Worm (Caenorhabditis elegans) whole organism, young adult: ENCODE measurements around the gene F53E4.1.

Source experiments
- C06A6.2 ChIP-seq: fragments of 200-800 bp; sonication (Bioruptor generic); conservative IDR thresholded peaks from 2 replicates; pipeline ENCODE4 v1.3.6; 2022; ENCODE audit warnings: missing genetic modification characterization, missing compliant biosample characterization
- F10E7.11 ChIP-seq: sonication (generic microtip); optimal IDR thresholded peaks from 2 replicates; lab custom pipeline; 2017; ENCODE audit warnings: mild to moderate bottlenecking, missing genetic modification characterization, moderate library complexity, missing compliant biosample characterization
- F23B12.7 ChIP-seq: sonication (generic microtip); optimal IDR thresholded peaks from 2 replicates; lab custom pipeline; 2017; ENCODE audit warnings: missing genetic modification characterization, mild to moderate bottlenecking, missing compliant biosample characterization, antibody characterized with exemption, moderate library complexity; ENCODE audit not compliant: insufficient read depth
- F37B4.10 ChIP-seq: fragments of 200-800 bp; sonication (Bioruptor generic); IDR thresholded peaks from 2 replicates; pipeline ENCODE4 v1.3.6; 2022; ENCODE audit warnings: missing genetic modification characterization, missing compliant biosample characterization
- F57A8.1 ChIP-seq: fragments of 200-800 bp; sonication (Bioruptor generic); optimal IDR thresholded peaks from 2 replicates; lab custom pipeline; 2018; ENCODE audit warnings: mild to moderate bottlenecking, missing genetic modification characterization, moderate library complexity, missing compliant biosample characterization
- K12H6.12 ChIP-seq: fragments of 200-800 bp; sonication (Bioruptor generic); optimal IDR thresholded peaks from 2 replicates; lab custom pipeline; 2018; ENCODE audit warnings: mild to moderate bottlenecking, missing genetic modification characterization, missing compliant biosample characterization
- T26A5.8 ChIP-seq: sonication (generic microtip); optimal IDR thresholded peaks from 2 replicates; lab custom pipeline; 2016; ENCODE audit warnings: missing genetic modification characterization, missing compliant biosample characterization
- Y56A3A.18 ChIP-seq: fragments of 200-800 bp; sonication (Bioruptor generic); IDR thresholded peaks from 2 replicates; pipeline ENCODE4 v1.3.6; 2022; ENCODE audit warnings: missing genetic modification reagents, missing genetic modification characterization, missing compliant biosample characterization
- Y67H2A.10 ChIP-seq: fragments of 200-800 bp; sonication (Bioruptor generic); conservative IDR thresholded peaks from 2 replicates; pipeline ENCODE4 v1.3.6; 2022; ENCODE audit warnings: missing genetic modification reagents, missing genetic modification characterization, missing compliant biosample characterization
- Y79H2A.3 ChIP-seq: fragments of 200-800 bp; sonication (Bioruptor generic); conservative IDR thresholded peaks from 2 replicates; pipeline ENCODE4 v1.3.6; 2022; ENCODE audit warnings: missing genetic modification reagents, missing genetic modification characterization, missing compliant biosample characterization
- akir-1 ChIP-seq: fragments of 200-800 bp; sonication (Bioruptor generic); optimal IDR thresholded peaks from 2 replicates; lab custom pipeline; 2018; ENCODE audit warnings: mild to moderate bottlenecking, missing genetic modification characterization, moderate library complexity, missing compliant biosample characterization
- aptf-2 ChIP-seq: fragments of 200-800 bp; sonication (Bioruptor generic); conservative IDR thresholded peaks from 2 replicates; pipeline ENCODE4 v1.3.6; 2022; ENCODE audit warnings: missing genetic modification reagents, missing genetic modification characterization, missing compliant biosample characterization
- athp-1 ChIP-seq: sonication (generic microtip); optimal IDR thresholded peaks from 2 replicates; lab custom pipeline; 2017; ENCODE audit warnings: mild to moderate bottlenecking, missing genetic modification characterization, missing compliant biosample characterization
- attf-3 ChIP-seq: fragments of 200-800 bp; sonication (Bioruptor generic); conservative IDR thresholded peaks from 2 replicates; pipeline ENCODE4 v1.3.6; 2022; ENCODE audit warnings: missing genetic modification reagents, missing genetic modification characterization, missing compliant biosample characterization
- cebp-1 ChIP-seq, 2 experiments: fragments of 200-800 bp in 1 of 2; sonication (Bioruptor generic) in 1 of 2; sonication (generic microtip) in 1 of 2; IDR thresholded peaks in 1 of 2; optimal IDR thresholded peaks in 1 of 2; 2 replicates each; pipeline versions ENCODE4 v1.3.6 to Lab custom; 2017 to 2022; ENCODE audit warnings: missing compliant biosample characterization in 2 of 2, missing genetic modification characterization in 2 of 2, mild to moderate bottlenecking in 1 of 2, missing genetic modification reagents in 1 of 2, moderate library complexity in 1 of 2
- ceh-100 ChIP-seq: fragments of 200-800 bp; sonication (Bioruptor generic); IDR thresholded peaks from 2 replicates; pipeline ENCODE4 v1.3.6; 2022; ENCODE audit warnings: missing genetic modification reagents, missing genetic modification characterization, missing compliant biosample characterization
- ceh-91 ChIP-seq: fragments of 200-800 bp; sonication (Bioruptor generic); IDR thresholded peaks from 2 replicates; pipeline ENCODE4 v1.3.6; 2022; ENCODE audit warnings: missing genetic modification reagents, missing genetic modification characterization, missing compliant biosample characterization
- dpl-1 ChIP-seq: fragments of 150-350 bp; optimal IDR thresholded peaks from 2 replicates; lab custom pipeline; 2014; ENCODE audit warnings: missing biosample characterization, missing genetic modification reagents, missing genetic modification characterization
- ekl-4 ChIP-seq: fragments of 200-800 bp; sonication (Bioruptor generic); IDR thresholded peaks from 2 replicates; pipeline ENCODE4 v1.3.6; 2022; ENCODE audit warnings: missing genetic modification reagents, missing genetic modification characterization, missing compliant biosample characterization
- fkh-3 ChIP-seq: sonication (generic microtip); optimal IDR thresholded peaks from 2 replicates; lab custom pipeline; 2016; ENCODE audit warnings: mild to moderate bottlenecking, missing genetic modification characterization, missing compliant biosample characterization
- hlh-12 ChIP-seq: sonication (generic microtip); optimal IDR thresholded peaks from 2 replicates; lab custom pipeline; 2016; ENCODE audit warnings: missing genetic modification characterization, missing compliant biosample characterization
- madf-6 ChIP-seq: fragments of 200-800 bp; sonication (Bioruptor generic); IDR thresholded peaks from 2 replicates; pipeline ENCODE4 v1.3.6; 2022; ENCODE audit warnings: missing genetic modification reagents, missing genetic modification characterization, missing compliant biosample characterization
- madf-8 ChIP-seq: fragments of 200-800 bp; sonication (Bioruptor generic); conservative IDR thresholded peaks from 2 replicates; pipeline ENCODE4 v1.3.6; 2022; ENCODE audit warnings: missing genetic modification reagents, missing genetic modification characterization, missing compliant biosample characterization
- mes-4 ChIP-seq: sonication (generic microtip); optimal IDR thresholded peaks from 2 replicates; lab custom pipeline; 2016; ENCODE audit warnings: missing genotype, missing genetic modification characterization, missing compliant biosample characterization
- mxl-1 ChIP-seq: sonication (generic microtip); optimal IDR thresholded peaks from 2 replicates; lab custom pipeline; 2016; ENCODE audit warnings: missing genetic modification characterization, missing compliant biosample characterization
- nfya-1 ChIP-seq: sonication (generic microtip); optimal IDR thresholded peaks from 2 replicates; lab custom pipeline; 2017; ENCODE audit warnings: antibody characterized with exemption, missing compliant biosample characterization, missing genetic modification characterization, borderline replicate concordance; ENCODE audit not compliant: insufficient read depth
- nfyb-1 ChIP-seq: fragments of 200-800 bp; sonication (Bioruptor generic); IDR thresholded peaks from 2 replicates; pipeline ENCODE4 v1.3.6; 2022; ENCODE audit warnings: missing genetic modification reagents, missing genetic modification characterization, missing compliant biosample characterization
- nhr-80 ChIP-seq: sonication (generic microtip); optimal IDR thresholded peaks from 2 replicates; lab custom pipeline; 2016; ENCODE audit warnings: missing genetic modification characterization, missing compliant biosample characterization
- pbrm-1 ChIP-seq: fragments of 200-800 bp; sonication (Bioruptor generic); IDR thresholded peaks from 2 replicates; pipeline ENCODE4 v1.3.6; 2022; ENCODE audit warnings: missing genetic modification reagents, missing genetic modification characterization, missing compliant biosample characterization
- snpc-1.3 ChIP-seq: sonication (generic microtip); optimal IDR thresholded peaks from 2 replicates; lab custom pipeline; 2017; ENCODE audit warnings: missing genetic modification characterization, mild to moderate bottlenecking, missing compliant biosample characterization, antibody characterized with exemption, moderate library complexity, missing genotype, missing genetic modification reagents; ENCODE audit not compliant: insufficient read depth
- somi-1 ChIP-seq: fragments of 200-800 bp; sonication (Bioruptor generic); optimal IDR thresholded peaks from 2 replicates; lab custom pipeline; 2018; ENCODE audit warnings: mild to moderate bottlenecking, missing genetic modification characterization, missing compliant biosample characterization
- tbx-9 ChIP-seq: sonication (generic microtip); optimal IDR thresholded peaks from 2 replicates; lab custom pipeline; 2016; ENCODE audit warnings: borderline replicate concordance, missing genetic modification characterization, inconsistent platforms, missing compliant biosample characterization
- zfh-2 ChIP-seq: fragments of 200-800 bp; sonication (Bioruptor generic); conservative IDR thresholded peaks from 2 replicates; pipeline ENCODE4 v1.3.6; 2022; ENCODE audit warnings: missing genetic modification reagents, missing genetic modification characterization, missing compliant biosample characterization
- ztf-22 ChIP-seq: fragments of 200-800 bp; sonication (Bioruptor generic); optimal IDR thresholded peaks from 2 replicates; lab custom pipeline; 2018; ENCODE audit warnings: mild to moderate bottlenecking, missing genetic modification characterization, moderate library complexity, missing compliant biosample characterization
- ztf-28 ChIP-seq: fragments of 200-800 bp; sonication (Bioruptor generic); IDR thresholded peaks from 2 replicates; pipeline ENCODE4 v1.3.6; 2022; ENCODE audit warnings: missing genetic modification reagents, missing genetic modification characterization, missing compliant biosample characterization
- ztf-3 ChIP-seq: fragments of 200-800 bp; sonication (Bioruptor generic); optimal IDR thresholded peaks from 2 replicates; lab custom pipeline; 2018; ENCODE audit warnings: mild to moderate bottlenecking, missing genetic modification characterization, missing compliant biosample characterization
- ztf-6 ChIP-seq: fragments of 200-800 bp; sonication (Bioruptor generic); IDR thresholded peaks from 2 replicates; pipeline ENCODE4 v1.3.6; 2022; ENCODE audit warnings: missing genetic modification reagents, missing genetic modification characterization, missing compliant biosample characterization

The F53E4.1 gene

DNA sequence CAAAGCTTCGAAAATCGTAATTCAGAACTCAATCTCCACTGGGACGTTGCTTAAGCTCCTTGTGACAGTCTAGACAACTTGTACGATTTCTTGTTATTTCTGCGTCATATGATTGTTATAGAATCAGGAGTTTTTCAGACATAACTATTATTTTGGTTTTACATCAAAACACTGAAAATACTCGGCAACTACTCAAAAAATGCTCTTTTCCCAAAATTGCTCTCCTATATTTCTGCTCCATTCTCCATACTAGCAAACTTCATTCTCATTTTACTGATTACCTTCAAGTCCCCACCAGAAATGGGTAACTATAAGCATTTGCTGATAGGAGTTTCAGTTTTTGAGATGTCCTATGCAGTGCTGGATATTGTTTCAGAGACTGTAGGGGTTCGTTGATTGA, 46.6 kb downstream of the F53E4.1 start, which contains the start of gene C55A1.1:
C55A1.1 (plus strand) TSS at position 301 of the 400 bp plus-strand sequence.
- TF ChIP-seq K12H6.12 (tag; lab: Kevin White, UChicago) (no peak), mes-4 (no peak), attf-3 (GFP tag; lab: Robert Waterston, UW) (no peak), cebp-1 (GFP tag; IDR thresholded peaks at IDR 0.05; lab: Robert Waterston, UW) (no peak), cebp-1 (tag; optimal IDR thresholded peaks at IDR 0.05; lab: Kevin White, UChicago) (no peak), nhr-80 (tag; lab: Kevin White, UChicago) (no peak), ztf-22 (GFP tag; lab: Kevin White, UChicago) (no peak), ztf-6 (GFP tag; lab: Robert Waterston, UW) (no peak), pbrm-1 (GFP tag; lab: Robert Waterston, UW) (no peak), nfyb-1 (GFP tag; lab: Robert Waterston, UW) (no peak), Y79H2A.3 (GFP tag; lab: Robert Waterston, UW) (no peak), madf-8 (no peak), C06A6.2 (GFP tag; lab: Robert Waterston, UW) (no peak), snpc-1.3 (tag; lab: Kevin White, UChicago) (no peak)

ce11 chrV:15614534-15614933, 53.6 kb downstream of the F53E4.1 start:
- TF ChIP-seq C06A6.2 (GFP tag; lab: Robert Waterston, UW) (no peak), athp-1 (no peak), aptf-2 (GFP tag; lab: Robert Waterston, UW) (no peak), ceh-91 (no peak), nfya-1 (tag; lab: Kevin White, UChicago) (no peak), dpl-1 (no peak), F10E7.11 (tag; lab: Kevin White, UChicago) (no peak), ztf-28 (GFP tag; lab: Robert Waterston, UW) (no peak), mes-4 (no peak), F23B12.7 (no peak), F57A8.1 (no peak), ekl-4 (GFP tag; lab: Robert Waterston, UW) (no peak), somi-1 (GFP tag; lab: Kevin White, UChicago) (no peak)
- TF ChIP-seq, all 124 proteins: peak for 0

DNA sequence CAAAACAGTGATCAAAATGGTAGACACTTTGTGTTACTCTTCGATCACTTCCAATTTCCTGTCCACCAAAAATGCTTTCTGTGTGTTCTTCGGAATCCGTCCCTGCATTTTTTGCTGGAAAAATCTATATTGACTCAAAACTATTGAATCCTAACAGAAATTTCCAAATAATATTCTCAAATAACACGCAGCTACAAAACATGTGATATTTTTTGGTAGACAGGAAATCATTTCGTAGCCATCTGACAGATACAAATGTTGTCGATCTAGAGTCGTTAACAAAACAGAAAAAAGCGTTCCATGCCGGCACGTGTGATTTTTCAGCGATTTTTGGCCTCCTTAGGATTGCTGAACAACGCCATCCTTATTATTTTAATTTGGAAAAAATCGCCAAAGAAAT, 55.2 kb downstream of the F53E4.1 start, which contains the start of gene str-263:
str-263 (plus strand) TSS at position 301 of the 400 bp plus-strand sequence.
- TF ChIP-seq Y56A3A.18 (no peak), nfyb-1 (GFP tag; lab: Robert Waterston, UW) (no peak), Y67H2A.10 (no peak), madf-6 (no peak), Y79H2A.3 (GFP tag; lab: Robert Waterston, UW) (no peak), T26A5.8 (tag; lab: Kevin White, UChicago) (no peak), mxl-1 (no peak), ztf-3 (GFP tag; lab: Kevin White, UChicago) (no peak), hlh-12 (tag; lab: Kevin White, UChicago) (no peak), tbx-9 (no peak), fkh-3 (tag; lab: Kevin White, UChicago) (no peak), F23B12.7 (no peak), zfh-2 (GFP tag; lab: Robert Waterston, UW) (no peak), F37B4.10 (no peak), akir-1 (no peak), ceh-100 (GFP tag; lab: Robert Waterston, UW) (no peak)
- TF ChIP-seq, all 124 proteins: peak for 0
